Worm (Caenorhabditis elegans): ENCODE results near the gene ttr-20.

ttr-20 gene

ce11 chrIV:4284989-4285388 lies 38.4 kb downstream of the ttr-20 start:
- peak; percentile 42 for TF ChIP-seq elt-2 (tag; optimal IDR thresholded peaks at IDR 0.05)
- no peak for TF ChIP-seq pat-9 (tag; optimal IDR thresholded peaks at IDR 0.05)
- no peak for TF ChIP-seq Y22D7AL.16 (tag; optimal IDR thresholded peaks at IDR 0.05)

- no peak for TF ChIP-seq ceh-22 (tag; optimal IDR thresholded peaks at IDR 0.05)
- no peak for TF ChIP-seq K09A11.1 (tag; optimal IDR thresholded peaks at IDR 0.05; ENCODE audit: insufficient read depth)
- no peak for TF ChIP-seq Y22D7AL.16 (tag; optimal IDR thresholded peaks at IDR 0.05)
- TF ChIP-seq hlh-13 (GFP tag; optimal IDR thresholded peaks at IDR 0.05) = no peak
- no peak for TF ChIP-seq ztf-16 (tag; optimal IDR thresholded peaks at IDR 0.05)
- no peak for TF ChIP-seq ceh-48 (tag; optimal IDR thresholded peaks at IDR 0.05)
- no peak for TF ChIP-seq rnt-1 (tag; optimal IDR thresholded peaks at IDR 0.05)
- no peak for TF ChIP-seq ttx-3 (tag; optimal IDR thresholded peaks at IDR 0.05)
- no peak for TF ChIP-seq mec-3 (tag; optimal IDR thresholded peaks at IDR 0.05; ENCODE audit: borderline replicate concordance)
- TF ChIP-seq ceh-18 (tag; optimal IDR thresholded peaks at IDR 0.05) = no peak
- no peak for TF ChIP-seq ets-4 (tag; optimal IDR thresholded peaks at IDR 0.05)
- TF ChIP-seq pax-1 (tag; optimal IDR thresholded peaks at IDR 0.05) = no peak
- TF ChIP-seq hlh-6 (tag; optimal IDR thresholded peaks at IDR 0.05) = no peak
- TF ChIP-seq hlh-15 (tag; optimal IDR thresholded peaks at IDR 0.05) = no peak
- TF ChIP-seq sox-2 (GFP tag; IDR thresholded peaks at IDR 0.05) = no peak
- TF ChIP-seq eyg-1 (tag; optimal IDR thresholded peaks at IDR 0.05) = no peak
- no peak for TF ChIP-seq nhr-11 (tag; optimal IDR thresholded peaks at IDR 0.05)
- no peak for TF ChIP-seq odd-2 (tag; optimal IDR thresholded peaks at IDR 0.05)
Observed at ce11 chrIV:4288332-4288731, 41.7 kb downstream of the ttr-20 start, which contains the start of gene srv-4. Gene srv-4 (minus strand): TSS chrIV:4288432.

ce11 chrIV:4289267-4289666 lies 42.7 kb downstream of the ttr-20 start, which contains the start of gene F15E6.5:
Gene F15E6.5 (plus strand): TSS chrIV:4289567.
- no peak for TF ChIP-seq T23F11.4 (GFP tag; optimal IDR thresholded peaks at IDR 0.05)
- no peak for TF ChIP-seq ceh-22 (tag; optimal IDR thresholded peaks at IDR 0.05)
- TF ChIP-seq pha-4 (tag; optimal IDR thresholded peaks at IDR 0.05) = no peak
- TF ChIP-seq unc-42 (tag; optimal IDR thresholded peaks at IDR 0.05) = no peak
- TF ChIP-seq gmeb-2 (tag; optimal IDR thresholded peaks at IDR 0.05) = no peak
- no peak for TF ChIP-seq ceh-9 (tag; optimal IDR thresholded peaks at IDR 0.05)

ce11 chrIV:4290472-4290871 lies 43.9 kb downstream of the ttr-20 start, which contains the start of gene dct-7:
Gene dct-7 (minus strand): TSS chrIV:4290572.
- TF ChIP-seq elt-4 (tag; optimal IDR thresholded peaks at IDR 0.05) (no peak), ceh-14 (tag; optimal IDR thresholded peaks at IDR 0.05) (no peak), ceh-45 (GFP tag; IDR thresholded peaks at IDR 0.05) (no peak), nhr-11 (tag; optimal IDR thresholded peaks at IDR 0.05) (no peak), ceh-30 (tag; optimal IDR thresholded peaks at IDR 0.05) (no peak), hlh-13 (GFP tag; optimal IDR thresholded peaks at IDR 0.05) (no peak), sox-4 (tag; optimal IDR thresholded peaks at IDR 0.05) (no peak), npax-4 (tag; optimal IDR thresholded peaks at IDR 0.05) (no peak)

ce11 chrIV:4291174-4291573 lies 44.6 kb downstream of the ttr-20 start, which contains the start of gene F15E6.4:
Gene F15E6.4 (plus strand): TSS chrIV:4291474.
- TF ChIP-seq ztf-16 (tag; optimal IDR thresholded peaks at IDR 0.05) = no peak
- no peak for TF ChIP-seq nhr-232 (tag; optimal IDR thresholded peaks at IDR 0.05)
- TF ChIP-seq C38D4.7 (GFP tag; optimal IDR thresholded peaks at IDR 0.05) = no peak
- TF ChIP-seq ceh-22 (tag; optimal IDR thresholded peaks at IDR 0.05) = no peak
- TF ChIP-seq lin-11 (tag; optimal IDR thresholded peaks at IDR 0.05) = no peak
- TF ChIP-seq sox-4 (tag; optimal IDR thresholded peaks at IDR 0.05) = no peak
- no peak for TF ChIP-seq fax-1 (tag; optimal IDR thresholded peaks at IDR 0.05)
- TF ChIP-seq zip-5 (tag; optimal IDR thresholded peaks at IDR 0.05) = no peak
- TF ChIP-seq pax-1 (tag; optimal IDR thresholded peaks at IDR 0.05) = no peak
- no peak for TF ChIP-seq ceh-31 (tag; optimal IDR thresholded peaks at IDR 0.05)
- no peak for TF ChIP-seq pag-3 (tag; optimal IDR thresholded peaks at IDR 0.05; ENCODE audit: borderline replicate concordance)
- no peak for TF ChIP-seq pros-1 (tag; optimal IDR thresholded peaks at IDR 0.05)
- no peak for TF ChIP-seq pat-9 (tag; optimal IDR thresholded peaks at IDR 0.05)
- no peak for TF ChIP-seq hlh-13 (GFP tag; optimal IDR thresholded peaks at IDR 0.05)
- TF ChIP-seq ceh-2 (tag; optimal IDR thresholded peaks at IDR 0.05) = no peak
- no peak for TF ChIP-seq ceh-6 (GFP tag; optimal IDR thresholded peaks at IDR 0.05)

Data from whole organism, late embryonic.